Worm (Caenorhabditis elegans) whole organism, L4 larva: ENCODE measurements around the gene C25H3.14.

ENCODE experiments used
- F37D6.2 ChIP-seq: sonication (generic microtip); optimal IDR thresholded peaks from 2 replicates; lab custom pipeline; 2016; ENCODE audit warnings: mild to moderate bottlenecking, missing genetic modification characterization, missing compliant biosample characterization
- ama-1 ChIP-seq: fragments of 150-350 bp; optimal IDR thresholded peaks from 2 replicates; lab custom pipeline; 2014; ENCODE audit warnings: inconsistent platforms, mixed read lengths
- egl-27 ChIP-seq: sonication (generic microtip); optimal IDR thresholded peaks from 3 replicates; lab custom pipeline; 2017; ENCODE audit warnings: missing biosample characterization, missing genetic modification reagents, missing genetic modification characterization
- lin-29 ChIP-seq: fragments of 200-800 bp; sonication (Bioruptor generic); IDR thresholded peaks from 2 replicates; pipeline ENCODE4 v1.3.6; 2022; ENCODE audit warnings: missing genetic modification reagents, missing genetic modification characterization, missing compliant biosample characterization
- mdl-1 ChIP-seq, 2 experiments: fragments of 150-350 bp in 1 of 2; sonication (generic microtip) in 1 of 2; optimal IDR thresholded peaks; 2 replicates each; lab custom pipeline; 2014 to 2017; ENCODE audit warnings: missing biosample characterization in 2 of 2, missing genetic modification characterization in 2 of 2
- snpc-4 ChIP-seq: fragments of 150-350 bp; optimal IDR thresholded peaks from 2 replicates; lab custom pipeline; 2014; ENCODE audit warnings: missing biosample characterization, missing genetic modification characterization

DNA sequence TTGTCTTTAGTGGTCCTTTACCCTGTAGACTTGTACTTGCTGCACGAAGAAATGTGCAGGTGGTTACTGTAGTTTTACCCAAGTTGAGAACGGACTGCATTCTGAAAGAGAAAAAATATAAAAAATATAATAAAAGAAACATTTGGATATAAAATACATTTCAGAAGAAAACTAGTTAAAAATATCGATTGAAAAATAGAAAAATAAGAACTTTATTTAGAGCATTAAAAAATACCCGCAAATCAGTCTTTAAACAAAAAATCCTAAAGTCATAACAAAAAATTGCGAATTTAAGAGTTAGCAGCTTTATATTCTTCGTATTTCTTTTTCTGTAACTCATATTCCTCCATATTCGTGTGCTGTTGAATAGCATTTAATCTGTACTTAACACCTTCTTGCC is 26.1 kb upstream of the C25H3.14 start, which contains the start of gene C25H3.7:
- TF ChIP-seq F37D6.2 (tag; lab: Kevin White, UChicago) (no peak), ama-1 (lab: Kevin White, UChicago) (no peak), egl-27 (tag; lab: Kevin White, UChicago) (no peak), lin-29 (GFP tag; lab: Robert Waterston, UW) (no peak), snpc-4 (no peak), mdl-1 (tag; optimal IDR thresholded peaks at IDR 0.05; lab: Kevin White, UChicago) (no peak)
